Fruit fly (Drosophila melanogaster): ENCODE data around the gene CG12541.

DNA sequence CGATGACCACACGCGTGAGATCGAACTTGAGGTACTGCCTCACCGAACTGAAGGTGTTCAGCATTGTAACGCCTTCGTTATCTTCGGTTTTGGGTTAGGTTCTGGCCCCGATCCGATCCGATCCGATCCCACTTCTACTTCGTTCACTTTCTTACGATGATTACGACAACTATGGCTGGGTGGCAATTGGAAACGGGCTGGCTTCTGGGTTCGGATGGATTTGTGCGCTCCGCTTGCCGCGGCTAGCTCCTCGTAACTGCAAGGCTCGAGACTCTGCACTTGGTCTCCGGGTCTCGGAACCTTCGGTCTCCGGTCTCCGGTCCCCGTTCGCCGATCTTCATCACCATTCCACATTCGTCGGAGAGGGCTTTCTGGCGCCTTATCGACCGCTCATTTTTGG, 72.5 kb downstream of the CG12541 start, which contains the start of gene Inx7:
- TF ChIP-seq CTCF (optimal IDR thresholded peaks at IDR 0.05) (no peak), CG8478 (optimal IDR thresholded peaks at IDR 0.05) (no peak)

Data from S2 (cell line).